Fruit fly (Drosophila melanogaster) whole organism, larva: ENCODE results near the gene CG6785.

Experiments used
- noc ChIP-seq: fragments of 200-800 bp; sonication (Bioruptor generic); optimal IDR thresholded peaks from 3 replicates; lab custom pipeline; 2019; ENCODE audit warnings: missing biosample characterization, mild to moderate bottlenecking, missing genetic modification characterization, moderate library complexity

The CG6785 gene

dm6 chr2L:12044613-12045350, at the start of gene CG6785:
CG6785 (minus strand) TSS chr2L:12045200.
- peak; percentile 84 for TF ChIP-seq noc (tag; lab: Kevin White, UChicago)

DNA sequence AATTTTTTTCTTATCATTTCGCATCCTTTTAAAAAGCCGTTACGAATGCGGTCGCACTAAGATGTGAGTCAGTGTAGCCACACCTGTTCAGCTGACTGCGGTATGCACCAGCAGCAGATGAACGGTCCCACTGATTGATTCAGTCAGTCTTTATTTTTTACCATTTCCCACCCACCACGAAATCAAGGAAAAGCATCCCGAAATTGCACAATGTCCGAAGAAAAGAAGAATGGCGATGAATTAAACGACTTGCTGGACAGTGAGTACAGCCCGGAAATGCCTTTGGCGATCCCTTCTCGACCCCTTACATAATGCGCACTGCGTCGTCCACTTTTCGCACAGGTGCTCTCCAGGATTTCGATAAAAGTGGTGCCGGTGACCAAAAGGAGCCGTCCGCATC, 48.7 kb upstream of the CG6785 start:
- no peak for TF ChIP-seq noc (tag; lab: Kevin White, UChicago)

dm6 chr2L:12092719-12093118, 47.7 kb upstream of the CG6785 start:
- no peak for TF ChIP-seq noc (tag; lab: Kevin White, UChicago)

DNA sequence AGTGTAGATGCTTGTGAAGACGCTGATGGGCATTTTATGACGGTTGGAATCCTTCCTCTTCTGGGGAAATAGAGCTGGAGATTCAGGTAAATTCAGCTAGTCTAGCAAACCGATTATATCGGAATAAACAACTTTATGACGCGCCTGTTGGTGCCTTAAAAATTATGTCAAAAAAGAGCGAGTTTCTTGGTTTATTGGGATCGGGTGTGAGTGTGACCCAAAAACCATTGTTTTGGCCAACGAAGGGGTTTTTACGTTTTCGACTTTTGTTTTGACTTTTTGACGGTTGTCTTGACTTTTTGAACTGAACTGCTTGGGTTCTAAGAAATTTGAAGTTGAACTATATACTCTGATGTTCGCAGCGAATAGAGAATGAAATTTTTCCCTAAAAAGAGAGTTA, 47.0 kb upstream of the CG6785 start:
- no peak for TF ChIP-seq noc (tag; lab: Kevin White, UChicago)

dm6 chr2L:12091522-12091921, 46.5 kb upstream of the CG6785 start, which contains the start of gene Pex19:
Pex19 (plus strand) TSS chr2L:12091822.
- no peak for TF ChIP-seq noc (tag; lab: Kevin White, UChicago)

- TF ChIP-seq noc (tag; lab: Kevin White, UChicago) = no peak
Observed at dm6 chr2L:12089145-12089544, 44.1 kb upstream of the CG6785 start.

- TF ChIP-seq noc (tag; lab: Kevin White, UChicago) = no peak
Observed at dm6 chr2L:12087442-12087841, 42.4 kb upstream of the CG6785 start.

- TF ChIP-seq noc (tag; lab: Kevin White, UChicago) = no peak
Observed at dm6 chr2L:12085619-12086171, 40.7 kb upstream of the CG6785 start, which contains the start of gene prd. prd (minus strand) TSS chr2L:12085827.

DNA sequence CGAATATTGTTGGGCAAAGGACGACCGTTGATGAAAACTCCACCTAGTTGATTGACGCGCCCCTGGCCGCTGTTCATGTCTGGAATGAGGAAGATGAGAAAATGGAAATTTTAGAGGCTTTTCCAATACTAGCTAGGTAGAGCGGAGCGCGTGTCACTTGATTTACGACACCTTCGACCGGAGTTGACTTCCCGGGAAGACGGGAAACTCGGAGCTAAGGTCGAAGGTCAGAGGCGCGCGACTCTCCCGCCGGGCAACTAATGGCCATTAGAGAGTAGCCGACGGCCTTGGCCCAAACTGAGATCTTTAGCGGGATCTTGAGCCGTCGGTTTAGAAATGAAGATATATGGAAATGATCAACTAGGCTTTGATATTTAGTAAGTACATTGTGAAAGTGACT, 40.0 kb upstream of the CG6785 start:
- TF ChIP-seq noc (tag; lab: Kevin White, UChicago) = no peak

DNA sequence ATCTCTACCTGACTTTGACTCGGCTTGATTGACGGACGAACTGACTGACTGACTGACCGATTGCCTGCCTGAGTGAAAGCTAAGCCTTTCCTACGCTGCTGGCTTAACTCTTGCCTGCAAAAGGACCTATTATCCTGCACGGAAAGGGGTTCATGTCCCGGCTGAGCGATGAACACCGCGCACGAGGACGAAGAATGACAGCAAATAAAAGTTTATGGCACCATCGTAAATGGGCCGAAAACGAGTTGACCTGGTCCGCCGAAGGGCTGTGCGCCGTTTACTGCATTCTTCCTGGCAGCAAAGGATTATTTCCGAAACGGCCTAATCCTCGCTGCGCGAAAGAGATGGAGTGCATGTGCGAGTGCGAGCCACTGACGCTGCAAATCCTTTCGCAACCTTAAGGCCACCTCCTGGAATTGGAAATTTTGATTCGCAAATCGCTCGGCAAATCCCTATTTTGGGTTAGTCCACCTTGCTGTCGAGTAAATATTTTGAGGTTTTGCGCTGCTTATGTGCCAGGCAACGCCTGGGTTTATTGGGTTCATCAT, 36.2 kb upstream of the CG6785 start:
- no peak for TF ChIP-seq noc (tag; lab: Kevin White, UChicago)

dm6 chr2L:12079827-12080381, 34.9 kb upstream of the CG6785 start:
- no peak for TF ChIP-seq noc (tag; lab: Kevin White, UChicago)

DNA sequence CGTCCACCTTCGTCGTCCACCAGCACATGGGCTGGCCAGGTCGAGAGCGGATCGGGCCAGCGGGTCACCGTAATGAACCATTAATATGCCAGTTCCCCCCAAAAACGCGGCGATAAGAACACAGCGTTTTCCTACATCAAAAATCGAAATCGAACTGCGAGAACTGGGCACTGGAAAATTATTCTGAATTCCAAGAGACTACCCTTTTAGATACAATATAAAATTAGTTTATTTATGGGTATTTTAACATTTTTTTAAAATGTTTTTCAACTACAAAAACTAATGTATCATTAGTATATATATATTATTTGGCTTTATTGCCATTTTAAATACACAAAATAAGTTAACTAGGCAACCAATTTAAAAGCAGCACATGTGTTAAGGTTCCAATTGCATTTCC, 33.7 kb upstream of the CG6785 start:
- no peak for TF ChIP-seq noc (tag; lab: Kevin White, UChicago)

- TF ChIP-seq noc (tag; lab: Kevin White, UChicago) = no peak
Observed at dm6 chr2L:12078123-12078658, 33.2 kb upstream of the CG6785 start.

DNA sequence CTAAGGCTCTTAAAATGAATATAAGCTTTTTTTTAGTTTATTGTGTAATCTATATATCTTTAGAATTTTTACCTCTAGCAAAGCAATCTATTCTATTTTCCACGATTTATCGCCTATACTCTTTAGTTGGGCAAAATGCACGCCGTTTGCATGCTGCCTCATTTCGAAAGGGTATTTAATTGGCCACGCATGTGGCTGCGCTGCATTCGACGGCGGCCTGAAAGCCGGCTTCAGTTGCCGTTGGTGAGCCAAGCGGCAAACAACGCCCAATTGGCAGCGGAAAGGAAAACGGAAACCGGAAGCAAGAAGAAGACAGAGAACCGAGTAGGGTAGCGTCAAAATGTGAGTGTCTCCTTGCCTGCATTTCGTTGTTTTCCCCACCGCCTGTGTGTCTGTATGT, 30.9 kb upstream of the CG6785 start, which contains the start of gene CG14947:
Gene CG14947, plus strand, starts transcription at position 251 of the 400 bp plus-strand sequence.
- TF ChIP-seq noc (tag; lab: Kevin White, UChicago) = no peak

DNA sequence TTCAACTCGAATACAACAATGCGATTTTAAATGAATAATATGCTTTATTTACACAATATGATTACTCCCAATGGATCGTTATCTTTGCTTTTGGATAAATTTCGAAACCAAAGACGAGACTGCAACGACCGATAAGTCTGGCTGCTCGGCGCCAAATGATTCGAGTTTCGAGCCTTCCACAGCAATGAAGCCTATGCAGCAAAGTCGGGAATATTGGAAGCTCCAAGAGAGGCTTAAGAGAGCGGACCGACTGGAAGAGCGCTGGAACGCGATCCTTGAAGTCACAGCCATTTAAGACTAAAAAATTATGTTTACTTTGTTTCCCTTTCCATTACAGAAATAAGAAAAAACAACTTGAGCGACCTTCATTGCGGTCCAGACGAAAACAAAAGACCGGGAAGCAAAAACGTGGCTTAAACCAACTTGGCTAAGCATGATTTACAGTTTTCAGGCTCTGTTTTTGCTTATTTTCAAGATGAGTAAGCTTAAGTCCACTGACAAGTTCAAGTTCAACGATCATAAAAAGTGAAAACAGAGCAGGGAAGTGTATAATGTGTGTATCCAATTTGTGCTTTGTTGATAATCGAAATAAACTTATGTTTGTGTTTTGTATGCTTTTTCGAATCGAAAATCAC, 21.7 kb upstream of the CG6785 start, which contains the start of gene firl:
Gene firl, minus strand, starts transcription at position 159 of the 635 bp plus-strand sequence.
- no peak for TF ChIP-seq noc (tag; lab: Kevin White, UChicago)
